Worm (Caenorhabditis elegans): ENCODE measurements around the gene T24C12.3.

The T24C12.3 gene

ce11 chrX:2164751-2165150 lies 38.9 kb downstream of the T24C12.3 start, which contains the start of gene F48B9.3:
F48B9.3 (plus strand) TSS chrX:2165051.
- TF ChIP-seq ceh-83 (GFP tag; optimal IDR thresholded peaks at IDR 0.05) (no peak), zip-8 (tag; optimal IDR thresholded peaks at IDR 0.05) (no peak), ceh-43 (GFP tag; optimal IDR thresholded peaks at IDR 0.05) (no peak), ztf-11 (tag; optimal IDR thresholded peaks at IDR 0.05) (no peak), flh-1 (GFP tag; optimal IDR thresholded peaks at IDR 0.05) (no peak), sem-2 (GFP tag; optimal IDR thresholded peaks at IDR 0.05) (no peak), unc-120 (tag; optimal IDR thresholded peaks at IDR 0.05; ENCODE audit: poor library complexity, severe bottlenecking) (no peak), blmp-1 (tag; optimal IDR thresholded peaks at IDR 0.05) (no peak), nhr-76 (tag; optimal IDR thresholded peaks at IDR 0.05) (no peak), snpc-4 (tag; optimal IDR thresholded peaks at IDR 0.05) (no peak), nhr-12 (tag; optimal IDR thresholded peaks at IDR 0.05) (no peak), elt-1 (tag; optimal IDR thresholded peaks at IDR 0.05; ENCODE audit: borderline replicate concordance, insufficient read depth) (no peak), nhr-28 (tag; optimal IDR thresholded peaks at IDR 0.05) (no peak)

ce11 chrX:2163084-2163483 lies 40.6 kb downstream of the T24C12.3 start, which contains the start of gene pdf-2:
pdf-2 (plus strand) TSS chrX:2163384.
- TF ChIP-seq mls-2 (tag; optimal IDR thresholded peaks at IDR 0.05) (no peak), snpc-4 (tag; optimal IDR thresholded peaks at IDR 0.05) (no peak), M03D4.4 (tag; optimal IDR thresholded peaks at IDR 0.05) (no peak), sem-2 (GFP tag; optimal IDR thresholded peaks at IDR 0.05) (no peak), nhr-237 (tag; optimal IDR thresholded peaks at IDR 0.05) (no peak), elt-1 (tag; optimal IDR thresholded peaks at IDR 0.05; ENCODE audit: borderline replicate concordance, insufficient read depth) (no peak), nhr-28 (tag; optimal IDR thresholded peaks at IDR 0.05) (no peak), lin-32 (GFP tag; optimal IDR thresholded peaks at IDR 0.05) (no peak), elt-3 (tag; optimal IDR thresholded peaks at IDR 0.05) (no peak)

- no peak for TF ChIP-seq nhr-237 (tag; optimal IDR thresholded peaks at IDR 0.05)
- TF ChIP-seq nhr-2 (tag; optimal IDR thresholded peaks at IDR 0.05), result no peak
- no peak for TF ChIP-seq nhr-76 (tag; optimal IDR thresholded peaks at IDR 0.05)
- no peak for TF ChIP-seq M03D4.4 (tag; optimal IDR thresholded peaks at IDR 0.05)
- TF ChIP-seq hlh-1 (tag; optimal IDR thresholded peaks at IDR 0.05), result no peak
- TF ChIP-seq nhr-12 (tag; optimal IDR thresholded peaks at IDR 0.05), result no peak
- TF ChIP-seq zip-8 (tag; optimal IDR thresholded peaks at IDR 0.05), result no peak
Measured at ce11 chrX:2157855-2158254, 45.8 kb downstream of the T24C12.3 start.

- TF ChIP-seq unc-62 (GFP tag; optimal IDR thresholded peaks at IDR 0.05), result no peak
- TF ChIP-seq blmp-1 (tag; optimal IDR thresholded peaks at IDR 0.05), result peak; percentile 19
- TF ChIP-seq zip-8 (tag; optimal IDR thresholded peaks at IDR 0.05), result peak; percentile 47
Measured at ce11 chrX:2153780-2154179, 49.9 kb downstream of the T24C12.3 start.

ce11 chrX:2152062-2152461 lies 51.6 kb downstream of the T24C12.3 start:
- no peak for TF ChIP-seq mab-5 (tag; optimal IDR thresholded peaks at IDR 0.05)
- TF ChIP-seq elt-1 (tag; optimal IDR thresholded peaks at IDR 0.05; ENCODE audit: borderline replicate concordance, insufficient read depth), result peak; percentile 85
- TF ChIP-seq ham-2 (GFP tag; optimal IDR thresholded peaks at IDR 0.05), result peak; percentile 47

ce11 chrX:2150006-2150405 lies 53.7 kb downstream of the T24C12.3 start, which contains the start of gene npax-2:
npax-2 (minus strand) TSS chrX:2150106.
- TF ChIP-seq M03D4.4 (tag; optimal IDR thresholded peaks at IDR 0.05) (no peak), mab-5 (tag; optimal IDR thresholded peaks at IDR 0.05) (no peak), nhr-28 (tag; optimal IDR thresholded peaks at IDR 0.05) (no peak), sem-2 (GFP tag; optimal IDR thresholded peaks at IDR 0.05) (no peak), lsy-2 (tag; optimal IDR thresholded peaks at IDR 0.05) (no peak)

All from whole organism, mixed stage, embryonic.